Worm (Caenorhabditis elegans): ENCODE results near the gene C40A11.7.

DNA sequence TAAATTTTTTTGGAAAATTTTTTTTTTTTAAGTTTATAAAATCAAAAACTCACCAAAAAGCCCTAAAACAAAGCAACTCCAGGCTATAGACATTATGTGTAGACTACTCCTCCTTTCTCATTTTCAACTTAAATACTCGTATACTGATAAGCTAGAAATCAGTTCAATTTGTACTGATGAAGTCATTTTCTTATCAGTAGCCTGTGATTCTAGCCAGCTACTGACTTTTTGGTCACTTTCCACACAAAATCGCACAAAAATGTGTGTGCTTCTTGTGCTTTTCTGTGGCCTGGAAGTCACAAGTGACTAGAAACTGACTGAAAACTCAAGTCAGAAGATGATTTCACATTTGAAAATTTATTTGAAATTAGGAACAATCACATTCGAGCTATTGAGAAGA, 35.9 kb upstream of the C40A11.7 start, which contains the start of gene gba-2:
- TF ChIP-seq skn-1 (tag; optimal IDR thresholded peaks at IDR 0.05) (no peak), dmd-4 (tag; optimal IDR thresholded peaks at IDR 0.05) (no peak), F13H6.1 (tag; optimal IDR thresholded peaks at IDR 0.05) (no peak), ama-1 (optimal IDR thresholded peaks at IDR 0.05) (no peak), nhr-77 (tag; optimal IDR thresholded peaks at IDR 0.05) (no peak), nhr-10 (tag; optimal IDR thresholded peaks at IDR 0.05) (no peak), snpc-4 (tag; optimal IDR thresholded peaks at IDR 0.05) (no peak), zag-1 (tag; optimal IDR thresholded peaks at IDR 0.05) (no peak), nhr-23 (tag; optimal IDR thresholded peaks at IDR 0.05) (no peak), nhr-11 (tag; optimal IDR thresholded peaks at IDR 0.05) (no peak)

Data from whole organism, L2 larva.